Worm (Caenorhabditis elegans) whole organism, midembryonic: ENCODE measurements around the gene Y39G8B.10.

Experiments used
- T22C8.4 ChIP-seq: fragments of 200-800 bp; sonication (Bioruptor generic); IDR thresholded peaks from 2 replicates; pipeline ENCODE4 v1.3.6; 2022; ENCODE audit warnings: missing genetic modification characterization, missing compliant biosample characterization
- flt-1 ChIP-seq: fragments of 200-800 bp; sonication (Bioruptor generic); IDR thresholded peaks from 2 replicates; pipeline ENCODE4 v1.3.6; 2022; ENCODE audit warnings: missing genetic modification characterization, missing compliant biosample characterization
- klf-2 ChIP-seq: fragments of 200-800 bp; sonication (Bioruptor generic); conservative IDR thresholded peaks from 2 replicates; pipeline ENCODE4 v1.3.6; 2022; ENCODE audit warnings: missing genetic modification reagents, missing genetic modification characterization, missing compliant biosample characterization
- med-1 ChIP-seq: sonication (generic microtip); optimal IDR thresholded peaks from 2 replicates; lab custom pipeline; 2017; ENCODE audit warnings: missing genetic modification characterization, mild to moderate bottlenecking, missing compliant biosample characterization, antibody characterized with exemption, missing genetic modification reagents; ENCODE audit not compliant: insufficient read depth
- ref-1 ChIP-seq: fragments of 200-800 bp; sonication (Bioruptor generic); conservative IDR thresholded peaks from 2 replicates; pipeline ENCODE4 v1.3.6; 2022; ENCODE audit warnings: missing genetic modification reagents, missing genetic modification characterization, missing compliant biosample characterization
- tab-1 ChIP-seq: fragments of 200-800 bp; sonication (Bioruptor generic); IDR thresholded peaks from 2 replicates; pipeline ENCODE4 v1.3.6; 2022; ENCODE audit warnings: missing genetic modification characterization, missing compliant biosample characterization
- ztf-29 ChIP-seq: fragments of 200-800 bp; sonication (Bioruptor generic); IDR thresholded peaks from 2 replicates; pipeline ENCODE4 v1.3.6; 2022; ENCODE audit warnings: missing genetic modification reagents, missing genetic modification characterization, missing compliant biosample characterization

DNA sequence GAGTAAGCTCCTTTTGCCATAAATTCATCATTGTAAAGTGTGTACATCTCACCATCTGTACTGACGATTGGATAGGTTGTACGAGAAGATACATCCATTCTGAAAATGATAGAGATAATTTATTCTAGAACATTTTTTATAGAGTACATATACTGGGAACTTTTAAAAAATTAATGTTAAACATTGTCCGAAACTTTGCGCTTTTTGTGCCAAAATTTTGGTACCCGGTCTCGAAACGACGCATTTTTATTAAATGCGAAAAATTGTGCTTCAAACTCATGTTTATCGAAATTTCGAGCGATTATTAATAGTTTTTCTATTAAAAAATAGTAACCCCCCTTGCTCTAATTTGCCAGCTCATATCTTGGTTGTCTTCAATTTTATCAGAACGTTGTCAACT lies 8.8 kb upstream of the Y39G8B.10 start, which contains the start of gene Y39G8B.5:
- TF ChIP-seq ref-1 (GFP tag; lab: Robert Waterston, UW) (no peak), flt-1 (GFP tag; lab: Robert Waterston, UW) (no peak), klf-2 (GFP tag; lab: Robert Waterston, UW) (no peak), med-1 (no peak), ztf-29 (no peak), tab-1 (GFP tag; lab: Robert Waterston, UW) (no peak), T22C8.4 (GFP tag; lab: Robert Waterston, UW) (no peak)
